Fruit fly (Drosophila melanogaster): ENCODE data around the gene CG34409.
A peak's percentile ranks its signal among the peaks of the same experiment; 100 is the strongest.

CG34409 gene

dm6 chr3R:9745442-9745841 is 725 bp downstream of the CG34409 start:
- TF ChIP-seq ovo (GFP tag; optimal IDR thresholded peaks at IDR 0.05) (no peak), CG33017 (tag; optimal IDR thresholded peaks at IDR 0.05) (no peak), CG7045 (GFP tag; optimal IDR thresholded peaks at IDR 0.05) (no peak), cnc (optimal IDR thresholded peaks at IDR 0.05) (no peak), toe (GFP tag; optimal IDR thresholded peaks at IDR 0.05) (no peak), CG1620 (GFP tag; optimal IDR thresholded peaks at IDR 0.05) (no peak), CG11617 (GFP tag; optimal IDR thresholded peaks at IDR 0.05) (no peak), tj (GFP tag; optimal IDR thresholded peaks at IDR 0.05) (no peak), Clk (GFP tag; optimal IDR thresholded peaks at IDR 0.05) (no peak), bab1 (GFP tag; optimal IDR thresholded peaks at IDR 0.05) (no peak), kay (GFP tag; ENCODE audit: borderline replicate concordance) (no peak), cic (GFP tag; optimal IDR thresholded peaks at IDR 0.05) (no peak), CG5204 (GFP tag; optimal IDR thresholded peaks at IDR 0.05) (no peak), CG12768 (GFP tag; optimal IDR thresholded peaks at IDR 0.05) (no peak), pad (GFP tag; optimal IDR thresholded peaks at IDR 0.05) (no peak), Hr96 (GFP tag; optimal IDR thresholded peaks at IDR 0.05) (no peak), Mnt (GFP tag; optimal IDR thresholded peaks at IDR 0.05) (no peak), CG14711 (tag; optimal IDR thresholded peaks at IDR 0.05) (no peak), CG7101 (tag; optimal IDR thresholded peaks at IDR 0.05) (no peak)

dm6 chr3R:9743995-9744394 is 2.2 kb downstream of the CG34409 start:
- TF ChIP-seq CG33017 (tag; optimal IDR thresholded peaks at IDR 0.05) (no peak), CG11617 (GFP tag; optimal IDR thresholded peaks at IDR 0.05) (no peak), CG1620 (GFP tag; optimal IDR thresholded peaks at IDR 0.05) (no peak), cnc (optimal IDR thresholded peaks at IDR 0.05) (no peak), Clk (GFP tag; optimal IDR thresholded peaks at IDR 0.05) (no peak), CG7045 (GFP tag; optimal IDR thresholded peaks at IDR 0.05) (no peak)

DNA sequence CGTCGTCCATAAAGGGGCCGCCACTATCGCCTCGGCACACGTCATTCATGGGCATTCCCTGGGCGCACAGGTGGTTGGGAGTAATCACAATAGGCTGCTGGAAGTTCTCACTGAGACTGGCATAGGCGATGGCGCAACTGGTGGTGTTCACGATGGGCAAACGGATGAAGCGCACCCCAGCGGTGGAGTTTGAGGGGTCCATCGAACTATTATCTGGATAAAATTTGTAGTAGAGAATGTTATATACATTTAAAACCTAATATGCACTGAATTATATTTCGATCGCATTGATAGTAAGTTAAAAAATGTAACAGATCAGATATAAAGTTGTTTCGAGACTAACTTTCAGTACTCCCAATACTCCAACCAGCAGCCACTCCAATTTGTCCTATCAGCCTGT is 3.0 kb downstream of the CG34409 start, which contains the start of gene CG31415:
CG31415 (plus strand) TSS at position 301 of the 400 bp plus-strand sequence.
- TF ChIP-seq CG33017 (tag; optimal IDR thresholded peaks at IDR 0.05): no peak
- no peak for TF ChIP-seq CG11617 (GFP tag; optimal IDR thresholded peaks at IDR 0.05)
- TF ChIP-seq cic (GFP tag; optimal IDR thresholded peaks at IDR 0.05): no peak
- no peak for TF ChIP-seq CG7101 (tag; optimal IDR thresholded peaks at IDR 0.05)
- TF ChIP-seq toe (GFP tag; optimal IDR thresholded peaks at IDR 0.05): no peak

- TF ChIP-seq CG11617 (GFP tag; optimal IDR thresholded peaks at IDR 0.05) (peak; percentile 10), pad (GFP tag; optimal IDR thresholded peaks at IDR 0.05) (no peak), Mnt (GFP tag; optimal IDR thresholded peaks at IDR 0.05) (peak; percentile 12), CG7101 (tag; optimal IDR thresholded peaks at IDR 0.05) (peak; percentile 2), Crg-1 (GFP tag; optimal IDR thresholded peaks at IDR 0.05) (no peak), kay (GFP tag; ENCODE audit: borderline replicate concordance) (peak; percentile 58)
Observed at dm6 chr3R:9740713-9741112, 5.5 kb downstream of the CG34409 start, which contains the start of gene Pnn. Pnn (plus strand) TSS chr3R:9740899.

DNA sequence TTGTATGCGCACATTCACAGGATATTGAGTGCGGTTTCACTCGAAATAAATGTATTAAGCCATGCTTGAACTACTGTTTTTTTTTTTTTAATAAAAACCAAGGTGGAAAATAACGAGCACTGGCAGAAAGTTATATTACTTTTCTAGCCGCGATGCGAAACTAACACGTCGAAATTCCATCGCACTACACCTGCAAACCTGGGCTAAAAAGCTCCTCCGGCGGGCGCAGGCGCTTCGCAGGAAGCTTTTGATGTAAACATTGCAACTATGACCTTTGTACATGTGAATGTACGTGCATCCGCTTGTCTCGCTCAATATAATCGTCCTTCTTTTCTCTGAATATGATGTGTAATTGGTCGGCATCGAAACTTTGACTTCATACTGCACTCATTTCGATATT is 6.4 kb downstream of the CG34409 start, which contains the start of gene side-VII:
side-VII (minus strand) TSS at position 187 of the 400 bp plus-strand sequence.
- TF ChIP-seq kay (GFP tag; ENCODE audit: borderline replicate concordance) (peak; percentile 27), cic (GFP tag; optimal IDR thresholded peaks at IDR 0.05) (no peak)

DNA sequence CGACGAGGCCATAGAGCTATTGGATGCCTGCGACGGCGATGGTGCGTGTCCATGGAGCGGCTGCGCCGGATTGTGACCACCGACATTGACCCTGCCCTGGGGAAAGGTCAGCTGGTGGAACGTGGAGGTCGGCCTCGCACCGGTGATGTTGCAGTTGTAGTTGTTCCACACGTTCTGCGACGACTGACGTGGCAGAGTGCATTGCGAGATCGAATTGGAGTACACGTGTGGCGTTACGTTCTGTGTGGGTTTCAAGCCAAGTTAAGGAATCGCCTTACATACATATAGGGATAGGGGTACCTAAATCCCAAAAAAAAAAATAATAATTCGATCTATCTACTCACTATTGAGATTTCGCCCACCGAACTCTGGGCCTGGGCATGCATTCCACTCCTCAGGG is 11.0 kb downstream of the CG34409 start:
- TF ChIP-seq Crg-1 (GFP tag; optimal IDR thresholded peaks at IDR 0.05) (no peak), toe (GFP tag; optimal IDR thresholded peaks at IDR 0.05) (no peak), CG14711 (tag; optimal IDR thresholded peaks at IDR 0.05) (no peak), kay (GFP tag; ENCODE audit: borderline replicate concordance) (no peak)

- TF ChIP-seq pad (GFP tag; optimal IDR thresholded peaks at IDR 0.05) (no peak), cic (GFP tag; optimal IDR thresholded peaks at IDR 0.05) (no peak), kay (GFP tag; ENCODE audit: borderline replicate concordance) (no peak), CG7101 (tag; optimal IDR thresholded peaks at IDR 0.05) (no peak), CG11617 (GFP tag; optimal IDR thresholded peaks at IDR 0.05) (no peak), Mnt (GFP tag; optimal IDR thresholded peaks at IDR 0.05) (no peak), CG1620 (GFP tag; optimal IDR thresholded peaks at IDR 0.05) (no peak), ovo (GFP tag; optimal IDR thresholded peaks at IDR 0.05) (no peak)
Observed at dm6 chr3R:9733150-9733549, 13.0 kb downstream of the CG34409 start, which contains the start of gene alphaTub85E. alphaTub85E (minus strand) TSS chr3R:9733250.

dm6 chr3R:9730784-9731183 is 15.4 kb downstream of the CG34409 start, which contains the start of gene FoxP:
FoxP (minus strand) TSS chr3R:9730872.
- TF ChIP-seq CG1620 (GFP tag; optimal IDR thresholded peaks at IDR 0.05) (no peak), kay (GFP tag; ENCODE audit: borderline replicate concordance) (peak; percentile 29), tj (GFP tag; optimal IDR thresholded peaks at IDR 0.05) (no peak), pad (GFP tag; optimal IDR thresholded peaks at IDR 0.05) (no peak), Hr96 (GFP tag; optimal IDR thresholded peaks at IDR 0.05) (no peak), ovo (GFP tag; optimal IDR thresholded peaks at IDR 0.05) (no peak), toe (GFP tag; optimal IDR thresholded peaks at IDR 0.05) (no peak), CG14711 (tag; optimal IDR thresholded peaks at IDR 0.05) (no peak)

All from whole organism, adult.